Worm (Caenorhabditis elegans) whole organism, young adult: ENCODE measurements around the gene C16C10.1.
A peak's percentile ranks its signal among the peaks of the same experiment; 100 is the strongest.

Source experiments
- B0019.2 ChIP-seq: fragments of 200-800 bp; sonication (Bioruptor generic); conservative IDR thresholded peaks from 2 replicates; pipeline ENCODE4 v1.3.6; 2022; ENCODE audit warnings: missing genetic modification reagents, missing genetic modification characterization, missing compliant biosample characterization
- C17E4.6 ChIP-seq: fragments of 200-800 bp; sonication (Bioruptor generic); IDR thresholded peaks from 2 replicates; pipeline ENCODE4 v1.3.6; 2022; ENCODE audit warnings: missing genetic modification reagents, missing genetic modification characterization, missing compliant biosample characterization
- F10E7.11 ChIP-seq: sonication (generic microtip); optimal IDR thresholded peaks from 2 replicates; lab custom pipeline; 2017; ENCODE audit warnings: mild to moderate bottlenecking, missing genetic modification characterization, moderate library complexity, missing compliant biosample characterization
- F23B12.7 ChIP-seq: sonication (generic microtip); optimal IDR thresholded peaks from 2 replicates; lab custom pipeline; 2017; ENCODE audit warnings: missing genetic modification characterization, mild to moderate bottlenecking, missing compliant biosample characterization, antibody characterized with exemption, moderate library complexity; ENCODE audit not compliant: insufficient read depth
- F33H1.4 ChIP-seq: fragments of 200-800 bp; sonication (Bioruptor generic); IDR thresholded peaks from 2 replicates; pipeline ENCODE4 v1.3.6; 2022; ENCODE audit warnings: missing genetic modification reagents, missing genetic modification characterization, missing compliant biosample characterization
- F49E8.2 ChIP-seq: sonication (generic microtip); optimal IDR thresholded peaks from 3 replicates; lab custom pipeline; 2017; ENCODE audit warnings: missing genetic modification characterization, mild to moderate bottlenecking, missing compliant biosample characterization, antibody characterized with exemption, moderate library complexity; ENCODE audit not compliant: insufficient read depth
- F52B5.7 ChIP-seq: sonication (generic microtip); optimal IDR thresholded peaks from 2 replicates; lab custom pipeline; 2016; ENCODE audit warnings: mild to moderate bottlenecking, missing genetic modification characterization, missing compliant biosample characterization
- F57C9.4 ChIP-seq: sonication (generic microtip); optimal IDR thresholded peaks from 2 replicates; lab custom pipeline; 2017; ENCODE audit warnings: mild to moderate bottlenecking, missing genetic modification characterization, missing compliant biosample characterization
- T07F8.4 ChIP-seq: sonication (generic microtip); optimal IDR thresholded peaks from 2 replicates; lab custom pipeline; 2016; ENCODE audit warnings: mild to moderate bottlenecking, missing genetic modification characterization, moderate library complexity, missing compliant biosample characterization
- T26A5.8 ChIP-seq: sonication (generic microtip); optimal IDR thresholded peaks from 2 replicates; lab custom pipeline; 2016; ENCODE audit warnings: missing genetic modification characterization, missing compliant biosample characterization
- Y53G8AR.9 ChIP-seq: fragments of 200-800 bp; sonication (Bioruptor generic); conservative IDR thresholded peaks from 2 replicates; pipeline ENCODE4 v1.3.6; 2022; ENCODE audit warnings: missing genetic modification reagents, missing genetic modification characterization, missing compliant biosample characterization
- Y56A3A.18 ChIP-seq: fragments of 200-800 bp; sonication (Bioruptor generic); IDR thresholded peaks from 2 replicates; pipeline ENCODE4 v1.3.6; 2022; ENCODE audit warnings: missing genetic modification reagents, missing genetic modification characterization, missing compliant biosample characterization
- Y67H2A.10 ChIP-seq: fragments of 200-800 bp; sonication (Bioruptor generic); conservative IDR thresholded peaks from 2 replicates; pipeline ENCODE4 v1.3.6; 2022; ENCODE audit warnings: missing genetic modification reagents, missing genetic modification characterization, missing compliant biosample characterization
- athp-1 ChIP-seq: sonication (generic microtip); optimal IDR thresholded peaks from 2 replicates; lab custom pipeline; 2017; ENCODE audit warnings: mild to moderate bottlenecking, missing genetic modification characterization, missing compliant biosample characterization
- attf-5 ChIP-seq: fragments of 200-800 bp; sonication (Bioruptor generic); optimal IDR thresholded peaks from 2 replicates; lab custom pipeline; 2018; ENCODE audit warnings: mild to moderate bottlenecking, missing genetic modification characterization, missing compliant biosample characterization
- ceh-100 ChIP-seq: fragments of 200-800 bp; sonication (Bioruptor generic); IDR thresholded peaks from 2 replicates; pipeline ENCODE4 v1.3.6; 2022; ENCODE audit warnings: missing genetic modification reagents, missing genetic modification characterization, missing compliant biosample characterization
- ceh-27 ChIP-seq: fragments of 200-800 bp; sonication (Bioruptor generic); optimal IDR thresholded peaks from 2 replicates; lab custom pipeline; 2018; ENCODE audit warnings: mild to moderate bottlenecking, missing genetic modification characterization, moderate library complexity, missing compliant biosample characterization
- ceh-58 ChIP-seq: fragments of 200-800 bp; sonication (Bioruptor generic); IDR thresholded peaks from 2 replicates; pipeline ENCODE4 v1.3.6; 2022; ENCODE audit warnings: missing genetic modification characterization, missing compliant biosample characterization
- ceh-79 ChIP-seq: sonication (generic microtip); optimal IDR thresholded peaks from 2 replicates; lab custom pipeline; 2017; ENCODE audit warnings: mild to moderate bottlenecking, missing genetic modification characterization, missing compliant biosample characterization
- efl-1 ChIP-seq: fragments of 150-350 bp; optimal IDR thresholded peaks from 2 replicates; lab custom pipeline; 2014; ENCODE audit warnings: missing biosample characterization, missing genetic modification reagents, missing genetic modification characterization
- egl-44 ChIP-seq: fragments of 200-800 bp; sonication (Bioruptor generic); IDR thresholded peaks from 2 replicates; pipeline ENCODE4 v1.3.6; 2022; ENCODE audit warnings: missing genetic modification reagents, missing genetic modification characterization, missing compliant biosample characterization
- egrh-3 ChIP-seq: fragments of 200-800 bp; sonication (Bioruptor generic); IDR thresholded peaks from 2 replicates; pipeline ENCODE4 v1.3.6; 2022; ENCODE audit warnings: missing genetic modification reagents, missing genetic modification characterization, missing compliant biosample characterization
- fkh-3 ChIP-seq: sonication (generic microtip); optimal IDR thresholded peaks from 2 replicates; lab custom pipeline; 2016; ENCODE audit warnings: mild to moderate bottlenecking, missing genetic modification characterization, missing compliant biosample characterization
- gei-17 ChIP-seq: fragments of 200-800 bp; sonication (Bioruptor generic); optimal IDR thresholded peaks from 2 replicates; lab custom pipeline; 2018; ENCODE audit warnings: mild to moderate bottlenecking, missing genetic modification characterization, missing compliant biosample characterization
- him-1 ChIP-seq: sonication (generic microtip); optimal IDR thresholded peaks from 2 replicates; lab custom pipeline; 2016; ENCODE audit warnings: missing genotype, missing genetic modification reagents, missing genetic modification characterization, missing compliant biosample characterization
- hlh-26 ChIP-seq: fragments of 200-800 bp; sonication (Bioruptor generic); conservative IDR thresholded peaks from 2 replicates; pipeline ENCODE4 v1.3.6; 2022; ENCODE audit warnings: missing genetic modification reagents, missing genetic modification characterization, missing compliant biosample characterization
- hsf-1 ChIP-seq: fragments of 200-800 bp; sonication (Bioruptor generic); IDR thresholded peaks from 2 replicates; pipeline ENCODE4 v1.3.6; 2022; ENCODE audit warnings: missing genetic modification reagents, missing genetic modification characterization, missing compliant biosample characterization
- let-607 ChIP-seq, 2 experiments: fragments of 200-800 bp in 1 of 2; sonication (Bioruptor generic) in 1 of 2; sonication (generic microtip) in 1 of 2; optimal IDR thresholded peaks; 2 replicates each; lab custom pipeline; 2016 to 2018; ENCODE audit warnings: mild to moderate bottlenecking in 2 of 2, missing compliant biosample characterization in 2 of 2, missing genetic modification characterization in 2 of 2, moderate library complexity in 2 of 2, missing genotype in 1 of 2
- lin-35 ChIP-seq, 3 experiments: fragments of 150-350 bp in 2 of 3; sonication (generic microtip) in 1 of 3; optimal IDR thresholded peaks; 2 replicates each; lab custom pipeline; 2014 to 2018; ENCODE audit warnings: missing biosample characterization in 3 of 3, missing genetic modification characterization in 3 of 3, missing genetic modification reagents in 3 of 3
- lin-54 ChIP-seq: fragments of 200-800 bp; sonication (Bioruptor generic); optimal IDR thresholded peaks from 2 replicates; lab custom pipeline; 2018; ENCODE audit warnings: mild to moderate bottlenecking, missing genetic modification characterization, missing compliant biosample characterization
- lsy-27 ChIP-seq: sonication (generic microtip); optimal IDR thresholded peaks from 2 replicates; lab custom pipeline; 2017; ENCODE audit warnings: missing genetic modification characterization, mild to moderate bottlenecking, missing compliant biosample characterization, antibody characterized with exemption, missing genotype, borderline replicate concordance; ENCODE audit not compliant: insufficient read depth
- madf-3 ChIP-seq: fragments of 200-800 bp; sonication (Bioruptor generic); IDR thresholded peaks from 2 replicates; pipeline ENCODE4 v1.3.6; 2022; ENCODE audit warnings: missing genetic modification reagents, missing genetic modification characterization, missing compliant biosample characterization
- mcd-1 ChIP-seq: fragments of 200-800 bp; sonication (Bioruptor generic); IDR thresholded peaks from 2 replicates; pipeline ENCODE4 v1.3.6; 2022; ENCODE audit warnings: missing genetic modification reagents, missing genetic modification characterization, missing compliant biosample characterization
- nhr-120 ChIP-seq: fragments of 200-800 bp; sonication (Bioruptor generic); IDR thresholded peaks from 2 replicates; pipeline ENCODE4 v1.3.6; 2022; ENCODE audit warnings: missing genetic modification characterization, missing compliant biosample characterization
- nhr-80 ChIP-seq: sonication (generic microtip); optimal IDR thresholded peaks from 2 replicates; lab custom pipeline; 2016; ENCODE audit warnings: missing genetic modification characterization, missing compliant biosample characterization
- pbrm-1 ChIP-seq: fragments of 200-800 bp; sonication (Bioruptor generic); IDR thresholded peaks from 2 replicates; pipeline ENCODE4 v1.3.6; 2022; ENCODE audit warnings: missing genetic modification reagents, missing genetic modification characterization, missing compliant biosample characterization
- pha-4 ChIP-seq: fragments of 150-350 bp; sonication (generic microtip); optimal IDR thresholded peaks from 2 replicates; lab custom pipeline; 2014; ENCODE audit warnings: missing biosample characterization, missing genetic modification reagents, missing genetic modification characterization
- rcor-1 ChIP-seq: fragments of 200-800 bp; sonication (Bioruptor generic); IDR thresholded peaks from 2 replicates; pipeline ENCODE4 v1.3.6; 2022; ENCODE audit warnings: missing genetic modification reagents, missing genetic modification characterization, missing compliant biosample characterization
- snpc-3.4 ChIP-seq: sonication (generic microtip); optimal IDR thresholded peaks from 2 replicates; lab custom pipeline; 2017; ENCODE audit warnings: missing genetic modification characterization, mild to moderate bottlenecking, missing compliant biosample characterization, antibody characterized with exemption, moderate library complexity, missing genotype, missing genetic modification reagents
- snpc-4 ChIP-seq, 5 experiments: fragments of 150-350 bp in 1 of 5; sonication (generic microtip) in 4 of 5; optimal IDR thresholded peaks; 2 replicates each; lab custom pipeline; 2014 to 2018; ENCODE audit warnings: missing genetic modification characterization in 5 of 5, missing biosample characterization in 3 of 5, antibody characterized with exemption in 2 of 5, mild to moderate bottlenecking in 2 of 5, missing compliant biosample characterization in 2 of 5, missing genotype in 2 of 5, moderate library complexity in 2 of 5, missing genetic modification reagents in 1 of 5
- tbp1 ChIP-seq: fragments of 200-800 bp; sonication (Bioruptor generic); optimal IDR thresholded peaks from 2 replicates; lab custom pipeline; 2018; ENCODE audit warnings: mild to moderate bottlenecking, missing genetic modification characterization, missing compliant biosample characterization
- unc-130 ChIP-seq: sonication (generic microtip); optimal IDR thresholded peaks from 2 replicates; lab custom pipeline; 2016; ENCODE audit warnings: missing genetic modification reagents, missing genetic modification characterization, missing compliant biosample characterization
- zfh-2 ChIP-seq: fragments of 200-800 bp; sonication (Bioruptor generic); conservative IDR thresholded peaks from 2 replicates; pipeline ENCODE4 v1.3.6; 2022; ENCODE audit warnings: missing genetic modification reagents, missing genetic modification characterization, missing compliant biosample characterization
- zim-3 ChIP-seq: sonication (generic microtip); optimal IDR thresholded peaks from 2 replicates; lab custom pipeline; 2017; ENCODE audit warnings: mild to moderate bottlenecking, missing genetic modification characterization, moderate library complexity, missing compliant biosample characterization
- ztf-22 ChIP-seq: fragments of 200-800 bp; sonication (Bioruptor generic); optimal IDR thresholded peaks from 2 replicates; lab custom pipeline; 2018; ENCODE audit warnings: mild to moderate bottlenecking, missing genetic modification characterization, moderate library complexity, missing compliant biosample characterization
- ztf-26 ChIP-seq: sonication (generic microtip); optimal IDR thresholded peaks from 2 replicates; lab custom pipeline; 2017; ENCODE audit warnings: missing genetic modification characterization, missing compliant biosample characterization

Gene C16C10.1

ce11 chrIII:4170903-4171377, 10.3 kb downstream of the C16C10.1 start, which contains the start of the genes rnf-121 and C16C10.4 (continued):
- TF ChIP-seq pbrm-1 (GFP tag; lab: Robert Waterston, UW) (peak; percentile 31; the same call in 1 of the 2 replicates), madf-3 (GFP tag; lab: Robert Waterston, UW) (no peak), fkh-3 (tag; lab: Kevin White, UChicago) (no peak), hlh-26 (GFP tag; lab: Robert Waterston, UW) (no peak), lin-54 (GFP tag; lab: Kevin White, UChicago) (peak; percentile 69), gei-17 (GFP tag; lab: Kevin White, UChicago) (no peak), zfh-2 (GFP tag; lab: Robert Waterston, UW) (no peak), tbp1 (GFP tag; lab: Kevin White, UChicago) (peak; percentile 45), B0019.2 (GFP tag; lab: Robert Waterston, UW) (no peak), C17E4.6 (GFP tag; lab: Robert Waterston, UW) (no peak), ceh-100 (peak; percentile 77), athp-1 (peak; percentile 40), rcor-1 (GFP tag; lab: Robert Waterston, UW) (peak; percentile 57; the same call in 1 of the 2 replicates), Y56A3A.18 (GFP tag; lab: Robert Waterston, UW) (no peak), zim-3 (tag; lab: Kevin White, UChicago) (no peak), snpc-3.4 (tag; lab: Kevin White, UChicago) (peak; percentile 83), mcd-1 (peak; percentile 75), F10E7.11 (tag; lab: Kevin White, UChicago) (no peak), lin-35 (GFP tag; optimal IDR thresholded peaks at IDR 0.05; lab: Kevin White, UChicago) (peak in 1 of 3 experiments; percentile 25), ceh-27 (no peak), ztf-26 (tag; lab: Kevin White, UChicago) (no peak), pha-4 (tag; lab: Kevin White, UChicago) (no peak), attf-5 (GFP tag; lab: Kevin White, UChicago) (peak; percentile 68), nhr-120 (GFP tag; lab: Robert Waterston, UW) (no peak), F49E8.2 (tag; lab: Kevin White, UChicago) (peak; percentile 63), T26A5.8 (tag; lab: Kevin White, UChicago) (no peak), him-1 (tag; lab: Kevin White, UChicago) (peak; percentile 0), egl-44 (GFP tag; lab: Robert Waterston, UW) (no peak), ztf-22 (GFP tag; lab: Kevin White, UChicago) (no peak), nhr-80 (peak; percentile 1), hsf-1 (no peak), F23B12.7 (tag; lab: Kevin White, UChicago) (peak; percentile 67), F33H1.4 (no peak; the same call in 1 of the 2 replicates)

ce11 chrIII:4168665-4169064, 12.6 kb downstream of the C16C10.1 start, which contains the start of gene ccdc-55:
TSS of gene ccdc-55 (minus strand) at chrIII:4168765.
- no peak for TF ChIP-seq lsy-27 (tag; lab: Kevin White, UChicago)
- no peak for TF ChIP-seq snpc-4 (GFP tag; optimal IDR thresholded peaks at IDR 0.05; lab: Kevin White, UChicago)
- no peak for TF ChIP-seq snpc-4 (tag; optimal IDR thresholded peaks at IDR 0.05; lab: Kevin White, UChicago)

- TF ChIP-seq Y53G8AR.9 (GFP tag; lab: Robert Waterston, UW) (no peak), efl-1 (no peak), B0019.2 (GFP tag; lab: Robert Waterston, UW) (no peak), ceh-58 (GFP tag; lab: Robert Waterston, UW) (no peak), T07F8.4 (tag; lab: Kevin White, UChicago) (no peak), ceh-79 (tag; lab: Kevin White, UChicago) (no peak), egrh-3 (GFP tag; lab: Robert Waterston, UW) (no peak), let-607 (tag; optimal IDR thresholded peaks at IDR 0.05; lab: Kevin White, UChicago) (no peak), pbrm-1 (GFP tag; lab: Robert Waterston, UW) (no peak), Y67H2A.10 (GFP tag; lab: Robert Waterston, UW) (no peak), unc-130 (GFP tag; lab: Kevin White, UChicago) (no peak), F57C9.4 (tag; lab: Kevin White, UChicago) (no peak), F52B5.7 (tag; lab: Kevin White, UChicago) (no peak)
Measured at ce11 chrIII:4166745-4167144, 14.5 kb downstream of the C16C10.1 start, which contains the start of gene rnf-5. TSS of gene rnf-5 (minus strand) at chrIII:4166845.
